Fruit fly (Drosophila melanogaster) whole organism, prepupa: ENCODE data around the gene mRpS2.

Source experiments
- Blimp-1 ChIP-seq: fragments of 200-800 bp; sonication (Bioruptor generic); optimal IDR thresholded peaks from 3 replicates; lab custom pipeline; 2017; ENCODE audit warnings: missing biosample characterization, missing genetic modification characterization, mild to moderate bottlenecking, moderate library complexity, missing genetic modification reagents
- CG10631 ChIP-seq: fragments of 200-800 bp; sonication (Bioruptor generic); optimal IDR thresholded peaks from 2 replicates; lab custom pipeline; 2016; ENCODE audit warnings: missing biosample characterization, missing genetic modification characterization
- CG10669 ChIP-seq: fragments of 200-800 bp; sonication (Bioruptor generic); optimal IDR thresholded peaks from 3 replicates; lab custom pipeline; 2018; ENCODE audit warnings: missing biosample characterization, mild to moderate bottlenecking, missing genetic modification characterization, moderate library complexity
- CG11294 ChIP-seq: fragments of 200-800 bp; sonication (Bioruptor generic); IDR thresholded peaks from 2 replicates; pipeline ENCODE4 v1.3.6; 2022; ENCODE audit warnings: missing biosample characterization, missing genetic modification characterization
- CG11762 ChIP-seq: fragments of 200-800 bp; sonication (Bioruptor generic); optimal IDR thresholded peaks from 3 replicates; lab custom pipeline; 2016; ENCODE audit warnings: missing biosample characterization, missing genetic modification characterization; ENCODE audit not compliant: insufficient read depth
- CG11902 ChIP-seq: fragments of 200-800 bp; sonication (Bioruptor generic); optimal IDR thresholded peaks from 3 replicates; lab custom pipeline; 2016; ENCODE audit warnings: missing biosample characterization, missing genetic modification characterization
- CG15336 ChIP-seq: fragments of 200-800 bp; sonication (Bioruptor generic); IDR thresholded peaks from 2 replicates; pipeline ENCODE4 v1.3.6; 2022; ENCODE audit warnings: missing biosample characterization, missing genetic modification characterization
- CG1621 ChIP-seq: fragments of 200-800 bp; sonication (Bioruptor generic); optimal IDR thresholded peaks from 3 replicates; lab custom pipeline; 2018; ENCODE audit warnings: missing biosample characterization, mild to moderate bottlenecking, missing genetic modification characterization
- CG3032 ChIP-seq: fragments of 200-800 bp; optimal IDR thresholded peaks from 2 replicates; lab custom pipeline; 2019; ENCODE audit warnings: missing biosample characterization, mild to moderate bottlenecking, missing genetic modification characterization, moderate library complexity
- CG31627 ChIP-seq: fragments of 200-800 bp; sonication (Bioruptor generic); optimal IDR thresholded peaks from 3 replicates; lab custom pipeline; 2016; ENCODE audit warnings: missing biosample characterization, missing genetic modification characterization
- CG32006 ChIP-seq: fragments of 200-800 bp; sonication (Bioruptor generic); optimal IDR thresholded peaks from 3 replicates; lab custom pipeline; 2017; ENCODE audit warnings: missing biosample characterization, mild to moderate bottlenecking, missing genetic modification characterization
- CG34406 ChIP-seq: fragments of 200-800 bp; sonication (Bioruptor generic); optimal IDR thresholded peaks from 3 replicates; lab custom pipeline; 2016; ENCODE audit warnings: missing biosample characterization, missing genetic modification characterization
- CG3919 ChIP-seq: fragments of 200-800 bp; sonication (Bioruptor generic); optimal IDR thresholded peaks from 3 replicates; lab custom pipeline; 2016; ENCODE audit warnings: missing biosample characterization, missing genetic modification characterization
- CG4318 ChIP-seq: fragments of 200-800 bp; sonication (Bioruptor generic); optimal IDR thresholded peaks from 3 replicates; lab custom pipeline; 2017; ENCODE audit warnings: missing biosample characterization, mild to moderate bottlenecking, missing genetic modification characterization
- CG6163 ChIP-seq: fragments of 200-800 bp; sonication (Bioruptor generic); IDR thresholded peaks from 3 replicates; pipeline ENCODE4 v1.3.6; 2022; ENCODE audit warnings: missing biosample characterization, missing genetic modification characterization
- CG6276 ChIP-seq: fragments of 200-800 bp; sonication (Bioruptor generic); optimal IDR thresholded peaks from 2 replicates; lab custom pipeline; 2017; ENCODE audit warnings: missing biosample characterization, mild to moderate bottlenecking, missing genetic modification characterization
- CG6792 ChIP-seq: fragments of 200-800 bp; sonication (Bioruptor generic); optimal IDR thresholded peaks from 3 replicates; lab custom pipeline; 2016; ENCODE audit warnings: missing biosample characterization, missing genetic modification characterization
- CG6808 ChIP-seq: fragments of 200-800 bp; sonication (Bioruptor generic); optimal IDR thresholded peaks from 3 replicates; lab custom pipeline; 2017; ENCODE audit warnings: missing biosample characterization, missing genetic modification characterization, mild to moderate bottlenecking, moderate library complexity, missing genetic modification reagents
- CG7368 ChIP-seq: fragments of 200-800 bp; sonication (Bioruptor generic); optimal IDR thresholded peaks from 3 replicates; lab custom pipeline; 2016; ENCODE audit warnings: missing biosample characterization, missing genetic modification characterization
- CG8119 ChIP-seq: fragments of 200-800 bp; sonication (Bioruptor generic); IDR thresholded peaks from 3 replicates; pipeline ENCODE4 v1.3.6; 2022; ENCODE audit warnings: missing biosample characterization, missing genetic modification characterization
- CG8319 ChIP-seq: fragments of 200-800 bp; sonication (Bioruptor generic); optimal IDR thresholded peaks from 3 replicates; lab custom pipeline; 2016; ENCODE audit warnings: missing biosample characterization, missing genetic modification characterization
- CG8632 ChIP-seq: fragments of 200-800 bp; sonication (Bioruptor generic); optimal IDR thresholded peaks from 3 replicates; lab custom pipeline; 2016; ENCODE audit warnings: missing biosample characterization, missing genetic modification characterization
- CG9139 ChIP-seq: fragments of 200-800 bp; sonication (Bioruptor generic); optimal IDR thresholded peaks from 3 replicates; lab custom pipeline; 2017; ENCODE audit warnings: missing biosample characterization, mild to moderate bottlenecking, missing genetic modification characterization
- Eip75B ChIP-seq: fragments of 200-800 bp; sonication (Bioruptor generic); optimal IDR thresholded peaks from 3 replicates; lab custom pipeline; 2016; ENCODE audit warnings: missing biosample characterization, missing genetic modification characterization
- Eip78C ChIP-seq: fragments of 200-800 bp; sonication (Bioruptor generic); peaks from one replicate; lab custom pipeline; 2016; ENCODE audit warnings: missing biosample characterization, missing genetic modification characterization
- Eip93F ChIP-seq: fragments of 200-800 bp; sonication (Bioruptor generic); optimal IDR thresholded peaks from 2 replicates; lab custom pipeline; 2016; ENCODE audit warnings: missing biosample characterization, mild to moderate bottlenecking, missing genetic modification characterization
- Ets21C ChIP-seq: fragments of 200-800 bp; sonication (Bioruptor generic); optimal IDR thresholded peaks from 3 replicates; lab custom pipeline; 2016; ENCODE audit warnings: missing biosample characterization, missing genetic modification characterization
- Ets96B ChIP-seq: fragments of 200-800 bp; optimal IDR thresholded peaks from 2 replicates; lab custom pipeline; 2019; ENCODE audit warnings: missing biosample characterization, mild to moderate bottlenecking, missing genetic modification characterization, moderate library complexity
- Gug ChIP-seq: fragments of 200-800 bp; sonication (Bioruptor generic); IDR thresholded peaks from 2 replicates; pipeline ENCODE4 v1.3.6; 2022; ENCODE audit warnings: missing biosample characterization, missing genetic modification characterization
- Hr38 ChIP-seq: sonication (Bioruptor generic); optimal IDR thresholded peaks from 2 replicates; lab custom pipeline; 2016; ENCODE audit warnings: missing biosample characterization, missing genetic modification characterization
- Hr39 ChIP-seq: fragments of 200-800 bp; sonication (Bioruptor generic); optimal IDR thresholded peaks from 2 replicates; lab custom pipeline; 2016; ENCODE audit warnings: missing biosample characterization, missing genetic modification characterization
- Hr4 ChIP-seq: fragments of 200-800 bp; sonication (Bioruptor generic); optimal IDR thresholded peaks from 3 replicates; lab custom pipeline; 2016; ENCODE audit warnings: missing biosample characterization, missing genetic modification characterization
- Lpt ChIP-seq: fragments of 200-800 bp; sonication (Bioruptor generic); optimal IDR thresholded peaks from 3 replicates; lab custom pipeline; 2016; ENCODE audit warnings: missing biosample characterization, missing genetic modification characterization
- Met ChIP-seq: fragments of 200-800 bp; sonication (Bioruptor generic); optimal IDR thresholded peaks from 3 replicates; lab custom pipeline; 2016; ENCODE audit warnings: missing biosample characterization, missing genetic modification characterization
- OdsH ChIP-seq: fragments of 200-800 bp; sonication (Bioruptor generic); optimal IDR thresholded peaks from 3 replicates; lab custom pipeline; 2016; ENCODE audit warnings: missing biosample characterization, missing genetic modification characterization
- Smox ChIP-seq: fragments of 200-800 bp; sonication (Bioruptor generic); optimal IDR thresholded peaks from 3 replicates; lab custom pipeline; 2016; ENCODE audit warnings: missing biosample characterization, missing genetic modification characterization
- Sox102F ChIP-seq: fragments of 200-800 bp; sonication (Bioruptor generic); optimal IDR thresholded peaks from 2 replicates; lab custom pipeline; 2016; ENCODE audit warnings: missing biosample characterization, mild to moderate bottlenecking, missing genetic modification characterization
- Sox14 ChIP-seq: fragments of 200-800 bp; sonication (Bioruptor generic); optimal IDR thresholded peaks from 3 replicates; lab custom pipeline; 2016; ENCODE audit warnings: missing biosample characterization, missing genetic modification characterization
- Sox15 ChIP-seq: fragments of 200-800 bp; sonication (Bioruptor generic); optimal IDR thresholded peaks from 3 replicates; lab custom pipeline; 2016; ENCODE audit warnings: missing biosample characterization, missing genetic modification characterization
- achi ChIP-seq: fragments of 200-800 bp; sonication (Bioruptor generic); optimal IDR thresholded peaks from 3 replicates; lab custom pipeline; 2016; ENCODE audit warnings: missing biosample characterization, missing genetic modification characterization
- acj6 ChIP-seq: fragments of 200-800 bp; sonication (Bioruptor generic); optimal IDR thresholded peaks from 3 replicates; lab custom pipeline; 2016; ENCODE audit warnings: missing biosample characterization, missing genetic modification characterization
- cyc ChIP-seq: fragments of 200-800 bp; sonication (Bioruptor generic); optimal IDR thresholded peaks from 3 replicates; lab custom pipeline; 2016; ENCODE audit warnings: missing biosample characterization, missing genetic modification characterization
- dac ChIP-seq: fragments of 200-800 bp; sonication (Bioruptor generic); optimal IDR thresholded peaks from 2 replicates; lab custom pipeline; 2017; ENCODE audit warnings: missing biosample characterization, mild to moderate bottlenecking, missing genetic modification characterization
- dsx ChIP-seq: fragments of 200-800 bp; optimal IDR thresholded peaks from 3 replicates; lab custom pipeline; 2019; ENCODE audit warnings: missing biosample characterization, mild to moderate bottlenecking, missing genetic modification characterization, moderate library complexity; ENCODE audit not compliant: poor library complexity, severe bottlenecking
- eg ChIP-seq: fragments of 200-800 bp; sonication (Bioruptor generic); IDR thresholded peaks from 3 replicates; pipeline ENCODE4 v1.3.6; 2022; ENCODE audit warnings: missing biosample characterization, missing genetic modification characterization
- esn ChIP-seq: fragments of 200-800 bp; sonication (Bioruptor generic); optimal IDR thresholded peaks from 2 replicates; lab custom pipeline; 2016; ENCODE audit warnings: missing biosample characterization, mild to moderate bottlenecking, missing genetic modification characterization, moderate library complexity
- fd59A ChIP-seq: fragments of 200-800 bp; sonication (Bioruptor generic); optimal IDR thresholded peaks from 2 replicates; lab custom pipeline; 2017; ENCODE audit warnings: missing biosample characterization, mild to moderate bottlenecking, missing genetic modification characterization, missing genetic modification reagents
- fkh ChIP-seq: fragments of 200-800 bp; sonication (Bioruptor generic); optimal IDR thresholded peaks from 3 replicates; lab custom pipeline; 2017; ENCODE audit warnings: missing biosample characterization, mild to moderate bottlenecking, missing genetic modification characterization, moderate library complexity
- lz ChIP-seq: fragments of 200-800 bp; sonication (Bioruptor generic); optimal IDR thresholded peaks from 3 replicates; lab custom pipeline; 2016; ENCODE audit warnings: missing biosample characterization, missing genetic modification characterization
- net ChIP-seq: fragments of 200-800 bp; sonication (Bioruptor generic); optimal IDR thresholded peaks from 3 replicates; lab custom pipeline; 2016; ENCODE audit warnings: missing biosample characterization, missing genetic modification characterization
- pdm3 ChIP-seq: fragments of 200-800 bp; sonication (Bioruptor generic); optimal IDR thresholded peaks from 3 replicates; lab custom pipeline; 2016; ENCODE audit warnings: missing biosample characterization, missing genetic modification characterization
- svp ChIP-seq: fragments of 200-800 bp; sonication (Bioruptor generic); peaks from one replicate; lab custom pipeline; 2016; ENCODE audit warnings: missing biosample characterization, missing genetic modification characterization
- topi ChIP-seq: fragments of 200-800 bp; sonication (Bioruptor generic); optimal IDR thresholded peaks from 3 replicates; lab custom pipeline; 2016; ENCODE audit warnings: missing biosample characterization, missing genetic modification characterization

mRpS2 gene

DNA sequence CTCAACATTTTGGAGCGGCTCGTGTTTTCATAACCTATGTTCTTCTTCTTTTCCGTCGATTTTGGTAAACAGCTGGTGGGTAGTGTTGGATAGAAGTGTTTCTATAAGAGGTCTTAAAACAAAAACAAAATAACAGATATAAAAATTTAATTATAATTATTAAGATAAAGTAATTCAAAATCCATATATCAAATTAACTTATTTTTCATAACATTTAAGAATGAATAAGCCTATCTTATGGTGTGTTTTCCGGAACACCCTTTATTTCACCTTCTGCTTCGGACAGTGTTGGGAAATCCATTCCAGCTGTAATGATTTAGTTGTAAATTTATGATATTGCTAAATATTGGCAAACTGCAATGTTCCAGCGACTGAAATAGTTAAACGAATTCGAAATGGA is at the start of gene mRpS2, which contains the start of gene Mon1:
Gene mRpS2 (minus strand): TSS at position 64 of the 400 bp plus-strand sequence.
Gene Mon1 (plus strand): TSS at position 286 of the 400 bp plus-strand sequence.
- peak; percentile 90 for TF ChIP-seq CG6792 (GFP tag; lab: Kevin White, UChicago)
- peak; percentile 89 for TF ChIP-seq CG31627 (GFP tag; lab: Kevin White, UChicago)
- peak; percentile 92 for TF ChIP-seq CG32006 (GFP tag; lab: Kevin White, UChicago)
- TF ChIP-seq CG6276: no peak
- peak; percentile 29 for TF ChIP-seq Hr38
- peak; percentile 94 for TF ChIP-seq Eip78C (GFP tag; lab: Kevin White, UChicago)
- TF ChIP-seq acj6 (GFP tag; lab: Kevin White, UChicago): peak; percentile 93
- TF ChIP-seq Sox14 (GFP tag; lab: Kevin White, UChicago): peak; percentile 86
- peak; percentile 91 for TF ChIP-seq Lpt
- TF ChIP-seq cyc (GFP tag; lab: Kevin White, UChicago): peak; percentile 93
- peak; percentile 70 for TF ChIP-seq fd59A (GFP tag; lab: Kevin White, UChicago)
- peak; percentile 89 for TF ChIP-seq Hr4 (GFP tag; lab: Kevin White, UChicago)
- TF ChIP-seq CG11294: peak; percentile 93
- no peak for TF ChIP-seq CG9139 (GFP tag; lab: Kevin White, UChicago)
- TF ChIP-seq CG34406: peak; percentile 90
- TF ChIP-seq topi (GFP tag; lab: Kevin White, UChicago): peak; percentile 87
- no peak for TF ChIP-seq CG4318 (GFP tag; lab: Kevin White, UChicago)
- TF ChIP-seq Gug (GFP tag; lab: Robert Waterston, UW): peak; percentile 95
- TF ChIP-seq esn (GFP tag; lab: Kevin White, UChicago): peak; percentile 95
- peak; percentile 97 for TF ChIP-seq CG10631 (GFP tag; lab: Kevin White, UChicago)
- TF ChIP-seq eg (GFP tag; lab: Robert Waterston, UW): peak; percentile 97
- peak; percentile 91 for TF ChIP-seq Ets96B
- peak; percentile 88 for TF ChIP-seq net (GFP tag; lab: Kevin White, UChicago)
- TF ChIP-seq Hr39 (GFP tag; lab: Kevin White, UChicago): peak; percentile 90
- TF ChIP-seq CG3032 (tag; lab: Kevin White, UChicago): peak; percentile 96
- peak; percentile 92 for TF ChIP-seq CG11762 (GFP tag; lab: Kevin White, UChicago)
- peak; percentile 87 for TF ChIP-seq dac
- peak; percentile 85 for TF ChIP-seq Smox (GFP tag; lab: Kevin White, UChicago)
- peak; percentile 91 for TF ChIP-seq lz
- TF ChIP-seq fkh (GFP tag; lab: Kevin White, UChicago): peak; percentile 73
- peak; percentile 91 for TF ChIP-seq CG11902 (GFP tag; lab: Kevin White, UChicago)
- TF ChIP-seq achi (GFP tag; lab: Kevin White, UChicago): peak; percentile 92
- TF ChIP-seq dsx: peak; percentile 85
- TF ChIP-seq CG15336 (GFP tag; lab: Robert Waterston, UW): peak; percentile 92
- TF ChIP-seq Eip93F (GFP tag; lab: Kevin White, UChicago): peak; percentile 79
- no peak for TF ChIP-seq CG6808 (GFP tag; lab: Kevin White, UChicago)
- TF ChIP-seq CG7368 (GFP tag; lab: Kevin White, UChicago): peak; percentile 91
- TF ChIP-seq svp (GFP tag; lab: Kevin White, UChicago): no peak
- peak; percentile 79 for TF ChIP-seq Blimp-1 (GFP tag; lab: Kevin White, UChicago)
- peak; percentile 95 for TF ChIP-seq CG8119 (GFP tag; lab: Robert Waterston, UW)
- TF ChIP-seq CG10669 (GFP tag; lab: Kevin White, UChicago): peak; percentile 98
- peak; percentile 91 for TF ChIP-seq pdm3 (GFP tag; lab: Kevin White, UChicago)
- peak; percentile 88 for TF ChIP-seq Sox102F (GFP tag; lab: Kevin White, UChicago)
- TF ChIP-seq OdsH: peak; percentile 97
- TF ChIP-seq Eip75B (GFP tag; lab: Kevin White, UChicago): peak; percentile 87
- TF ChIP-seq CG6163 (GFP tag; lab: Robert Waterston, UW): peak; percentile 94
- TF ChIP-seq CG8632: peak; percentile 89
- TF ChIP-seq Ets21C (GFP tag; lab: Kevin White, UChicago): peak; percentile 82
- peak; percentile 89 for TF ChIP-seq Sox15
- peak; percentile 90 for TF ChIP-seq CG8319 (GFP tag; lab: Kevin White, UChicago)
- peak; percentile 95 for TF ChIP-seq CG3919 (GFP tag; lab: Kevin White, UChicago)
- TF ChIP-seq CG1621: peak; percentile 70
- peak; percentile 90 for TF ChIP-seq Met
